Worm (Caenorhabditis elegans): ENCODE data around the gene F59E12.3.

F59E12.3 gene

DNA sequence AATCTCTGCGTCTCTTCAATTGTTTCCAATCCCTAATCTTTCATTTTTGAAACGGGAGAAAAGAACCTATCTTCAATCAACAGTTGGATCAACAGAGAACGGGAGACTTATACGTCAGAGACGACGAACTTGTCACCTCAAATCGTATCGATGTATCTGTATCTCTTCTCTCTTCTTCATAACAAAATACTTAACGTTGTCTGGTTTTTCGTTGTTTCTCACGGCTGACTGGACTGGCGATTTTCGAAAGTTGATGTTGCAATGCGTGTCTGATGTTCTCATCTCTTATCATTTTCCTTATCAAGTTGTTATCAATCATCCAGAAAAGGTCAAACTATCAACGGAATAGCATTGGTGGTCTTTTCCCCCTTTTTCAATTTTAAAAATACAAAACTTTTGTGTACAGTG is 32.6 kb upstream of the F59E12.3 start (continued):
- TF ChIP-seq ceh-82 (tag; optimal IDR thresholded peaks at IDR 0.05) (peak in 2 of 3 experiments; percentile 1 to 4), zip-4 (GFP tag; optimal IDR thresholded peaks at IDR 0.05) (no peak), nhr-77 (tag; optimal IDR thresholded peaks at IDR 0.05) (no peak), hlh-17 (GFP tag; optimal IDR thresholded peaks at IDR 0.05; ENCODE audit: borderline replicate concordance) (no peak), ztf-4 (tag; optimal IDR thresholded peaks at IDR 0.05) (peak; percentile 57), swsn-7 (tag; optimal IDR thresholded peaks at IDR 0.05) (no peak), unc-98 (GFP tag; IDR thresholded peaks at IDR 0.05) (no peak), irx-1 (tag; optimal IDR thresholded peaks at IDR 0.05) (peak; percentile 56), ceh-8 (GFP tag; optimal IDR thresholded peaks at IDR 0.05) (no peak), mef-2 (tag; optimal IDR thresholded peaks at IDR 0.05) (no peak), ceh-63 (GFP tag; optimal IDR thresholded peaks at IDR 0.05) (no peak), Y116A8C.19 (tag; optimal IDR thresholded peaks at IDR 0.05; ENCODE audit: borderline replicate concordance) (no peak), lir-3 (tag; optimal IDR thresholded peaks at IDR 0.05; ENCODE audit: poor library complexity) (no peak), aha-1 (tag; optimal IDR thresholded peaks at IDR 0.05) (no peak), ztf-11 (tag; optimal IDR thresholded peaks at IDR 0.05) (no peak), mdl-1 (tag; optimal IDR thresholded peaks at IDR 0.05) (peak in 1 of 2 experiments; percentile 20), dpl-1 (GFP tag; optimal IDR thresholded peaks at IDR 0.05) (peak in 2 of 3 experiments; percentile 5 to 30), snpc-4 (tag; optimal IDR thresholded peaks at IDR 0.05) (peak; percentile 3), C34B4.2 (tag; optimal IDR thresholded peaks at IDR 0.05) (no peak), lin-39 (tag; optimal IDR thresholded peaks at IDR 0.05) (no peak), hlh-4 (tag; optimal IDR thresholded peaks at IDR 0.05) (no peak), zag-1 (tag; optimal IDR thresholded peaks at IDR 0.05) (no peak), lsy-2 (tag; optimal IDR thresholded peaks at IDR 0.05) (peak; percentile 31 to 72), pag-3 (tag; optimal IDR thresholded peaks at IDR 0.05; ENCODE audit: borderline replicate concordance, insufficient read depth) (no peak), blmp-1 (tag; optimal IDR thresholded peaks at IDR 0.05) (peak; percentile 93), nhr-71 (tag; optimal IDR thresholded peaks at IDR 0.05) (peak; percentile 87), mep-1 (tag; optimal IDR thresholded peaks at IDR 0.05) (peak; percentile 29), sptf-1 (tag; optimal IDR thresholded peaks at IDR 0.05) (no peak), fkh-4 (tag; optimal IDR thresholded peaks at IDR 0.05; ENCODE audit: borderline replicate concordance) (no peak), lin-15B (tag; optimal IDR thresholded peaks at IDR 0.05) (no peak), isw-1 (GFP tag; IDR thresholded peaks at IDR 0.05) (no peak), xbp-1 (tag; optimal IDR thresholded peaks at IDR 0.05) (peak; percentile 13), tlp-1 (tag; optimal IDR thresholded peaks at IDR 0.05) (no peak)

DNA sequence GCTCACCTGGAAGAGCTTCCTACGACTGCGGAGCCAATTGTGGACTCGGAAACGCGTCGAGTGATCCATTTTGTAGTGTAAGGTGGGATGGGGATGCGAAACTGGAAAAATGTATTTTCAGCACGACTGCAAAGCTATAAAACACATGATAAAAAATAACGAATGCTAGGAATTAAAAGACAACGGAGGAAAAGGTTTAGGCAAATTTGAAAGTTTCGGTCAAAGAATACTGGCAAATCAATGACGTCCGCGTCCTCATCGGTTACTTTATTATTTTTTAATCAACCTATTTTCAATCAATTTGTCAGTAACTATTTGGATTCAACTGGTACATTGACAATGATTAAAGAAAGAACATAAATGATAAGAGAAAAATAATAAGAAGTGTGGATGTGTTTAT is 30.4 kb upstream of the F59E12.3 start, which contains the start of gene C17G10.7:
Gene C17G10.7 (minus strand): TSS at position 101 of the 400 bp plus-strand sequence.
- TF ChIP-seq ztf-4 (tag; optimal IDR thresholded peaks at IDR 0.05) (no peak), irx-1 (tag; optimal IDR thresholded peaks at IDR 0.05) (no peak), ets-5 (GFP tag; IDR thresholded peaks at IDR 0.05) (no peak), mab-9 (GFP tag; IDR thresholded peaks at IDR 0.05) (no peak), ztf-11 (tag; optimal IDR thresholded peaks at IDR 0.05) (no peak), rnt-1 (tag; optimal IDR thresholded peaks at IDR 0.05) (no peak), efl-3 (GFP tag; optimal IDR thresholded peaks at IDR 0.05) (no peak), lir-3 (tag; optimal IDR thresholded peaks at IDR 0.05; ENCODE audit: poor library complexity) (no peak), fkh-8 (tag; optimal IDR thresholded peaks at IDR 0.05) (no peak), jun-1 (tag; optimal IDR thresholded peaks at IDR 0.05) (no peak)

- TF ChIP-seq ceh-90 (tag; optimal IDR thresholded peaks at IDR 0.05) (no peak), grh-1 (GFP tag; IDR thresholded peaks at IDR 0.05) (no peak), nhr-237 (tag; optimal IDR thresholded peaks at IDR 0.05) (no peak), ceh-82 (tag; optimal IDR thresholded peaks at IDR 0.05) (no peak), hlh-17 (GFP tag; optimal IDR thresholded peaks at IDR 0.05; ENCODE audit: borderline replicate concordance) (no peak), fkh-4 (tag; optimal IDR thresholded peaks at IDR 0.05; ENCODE audit: borderline replicate concordance) (no peak), snu-23 (GFP tag; optimal IDR thresholded peaks at IDR 0.05) (peak; percentile 1), unc-86 (tag; optimal IDR thresholded peaks at IDR 0.05) (no peak), ztf-11 (tag; optimal IDR thresholded peaks at IDR 0.05) (no peak), sptf-1 (tag; optimal IDR thresholded peaks at IDR 0.05) (no peak), sup-37 (GFP tag; optimal IDR thresholded peaks at IDR 0.05) (no peak), mdl-1 (tag; optimal IDR thresholded peaks at IDR 0.05) (no peak), lin-15B (tag; optimal IDR thresholded peaks at IDR 0.05) (no peak), zag-1 (tag; optimal IDR thresholded peaks at IDR 0.05) (no peak), irx-1 (tag; optimal IDR thresholded peaks at IDR 0.05) (no peak), ztf-4 (tag; optimal IDR thresholded peaks at IDR 0.05) (no peak), nhr-71 (tag; optimal IDR thresholded peaks at IDR 0.05) (peak; percentile 13), pqm-1 (tag; optimal IDR thresholded peaks at IDR 0.05) (no peak), hpl-2 (GFP tag; optimal IDR thresholded peaks at IDR 0.05) (no peak), lsy-2 (tag; optimal IDR thresholded peaks at IDR 0.05) (peak in 1 of 2 experiments; percentile 6), tlp-1 (tag; optimal IDR thresholded peaks at IDR 0.05) (no peak), C16A3.4 (tag; optimal IDR thresholded peaks at IDR 0.05) (peak; percentile 15), nhr-28 (tag; optimal IDR thresholded peaks at IDR 0.05) (no peak)
Measured at ce11 chrII:5619298-5619697, 18.9 kb upstream of the F59E12.3 start, which contains the start of gene dhs-6. dhs-6 (minus strand) TSS chrII:5619319.

All from whole organism, L1 larva.